Fruit fly (Drosophila melanogaster) whole organism, embryonic: Measurements from ENCODE around the gene CG14442.

Experiments
- Abd-B ChIP-seq: fragments of 200-800 bp; sonication (Bioruptor generic); optimal IDR thresholded peaks from 2 replicates; lab custom pipeline; 2018; ENCODE audit warnings: missing biosample characterization, mild to moderate bottlenecking, missing genetic modification characterization, moderate library complexity
- Adf1 ChIP-seq: fragments of 200-800 bp; sonication (Bioruptor generic); IDR thresholded peaks from 2 replicates; pipeline ENCODE4 v1.3.6; 2022; ENCODE audit warnings: missing biosample characterization, missing genetic modification characterization
- CG10209 ChIP-seq: fragments of 200-800 bp; sonication (Bioruptor generic); optimal IDR thresholded peaks from 3 replicates; lab custom pipeline; 2017; ENCODE audit warnings: missing biosample characterization, mild to moderate bottlenecking, missing genetic modification characterization, missing genetic modification reagents
- CG10959 ChIP-seq: fragments of 200-800 bp; sonication (Bioruptor generic); IDR thresholded peaks from 2 replicates; pipeline ENCODE4 v1.3.6; 2022; ENCODE audit warnings: missing biosample characterization, missing genetic modification characterization
- CG11093 ChIP-seq: fragments of 200-800 bp; sonication (Bioruptor generic); IDR thresholded peaks from 3 replicates; pipeline ENCODE4 v1.3.6; 2022; ENCODE audit warnings: missing biosample characterization, missing genetic modification characterization
- CG12104 ChIP-seq: fragments of 200-800 bp; sonication (Bioruptor generic); optimal IDR thresholded peaks from 3 replicates; lab custom pipeline; 2016; ENCODE audit warnings: missing biosample characterization, missing genetic modification characterization
- CG15269 ChIP-seq: fragments of 200-800 bp; sonication (Bioruptor generic); optimal IDR thresholded peaks from 2 replicates; lab custom pipeline; 2018; ENCODE audit warnings: missing biosample characterization, mild to moderate bottlenecking, missing genetic modification characterization, moderate library complexity
- CG17186 ChIP-seq: fragments of 200-800 bp; sonication (Bioruptor generic); optimal IDR thresholded peaks from 3 replicates; lab custom pipeline; 2017; ENCODE audit warnings: missing biosample characterization, missing genetic modification reagents, missing genetic modification characterization
- CG1792 ChIP-seq: fragments of 200-800 bp; sonication (Bioruptor generic); optimal IDR thresholded peaks from 2 replicates; lab custom pipeline; 2016; ENCODE audit warnings: missing biosample characterization, missing genetic modification characterization
- CG2129 ChIP-seq: fragments of 200-800 bp; sonication (Bioruptor generic); IDR thresholded peaks from 2 replicates; pipeline ENCODE4 v1.3.6; 2022; ENCODE audit warnings: missing biosample characterization, missing genetic modification characterization; ENCODE audit not compliant: partially characterized antibody
- CG30020 ChIP-seq: fragments of 200-800 bp; optimal IDR thresholded peaks from 2 replicates; lab custom pipeline; 2019; ENCODE audit warnings: missing biosample characterization, mild to moderate bottlenecking, missing genetic modification characterization, moderate library complexity
- CG31388 ChIP-seq: fragments of 200-800 bp; sonication (Bioruptor generic); optimal IDR thresholded peaks from 2 replicates; lab custom pipeline; 2016; ENCODE audit warnings: missing biosample characterization, missing genetic modification characterization
- CG4328 ChIP-seq: fragments of 200-800 bp; sonication (Bioruptor generic); optimal IDR thresholded peaks from 3 replicates; lab custom pipeline; 2017; ENCODE audit warnings: missing biosample characterization, missing genetic modification reagents, missing genetic modification characterization
- CG7839 ChIP-seq: fragments of 200-800 bp; sonication (Bioruptor generic); optimal IDR thresholded peaks from 3 replicates; lab custom pipeline; 2018; ENCODE audit warnings: missing biosample characterization, mild to moderate bottlenecking, missing genetic modification characterization, moderate library complexity
- CG8089 ChIP-seq: fragments of 200-800 bp; sonication (Bioruptor generic); optimal IDR thresholded peaks from 3 replicates; lab custom pipeline; 2016; ENCODE audit warnings: missing biosample characterization, missing genetic modification characterization
- CG9437 ChIP-seq: fragments of 200-800 bp; sonication (Bioruptor generic); optimal IDR thresholded peaks from 2 replicates; lab custom pipeline; 2018; ENCODE audit warnings: missing biosample characterization, mild to moderate bottlenecking, missing genetic modification characterization
- Camta ChIP-seq: fragments of 200-800 bp; sonication (Bioruptor generic); optimal IDR thresholded peaks from 2 replicates; lab custom pipeline; 2016; ENCODE audit warnings: missing biosample characterization, missing genetic modification characterization
- Deaf1 ChIP-seq: fragments of 200-800 bp; optimal IDR thresholded peaks from 3 replicates; lab custom pipeline; 2019; ENCODE audit warnings: missing biosample characterization, mild to moderate bottlenecking, missing genetic modification characterization, moderate library complexity
- Doc2 ChIP-seq: fragments of 200-800 bp; sonication (Bioruptor generic); IDR thresholded peaks from 2 replicates; pipeline ENCODE4 v1.3.6; 2022; ENCODE audit warnings: missing biosample characterization, missing genetic modification characterization
- Drgx ChIP-seq: fragments of 200-800 bp; sonication (Bioruptor generic); IDR thresholded peaks from 2 replicates; pipeline ENCODE4 v1.3.6; 2022; ENCODE audit warnings: missing biosample characterization, missing genetic modification characterization
- Ets65A ChIP-seq: fragments of 200-800 bp; sonication (Bioruptor generic); peaks from one replicate; lab custom pipeline; 2016; ENCODE audit warnings: missing biosample characterization, missing genetic modification characterization
- Hsf ChIP-seq: fragments of 200-800 bp; sonication (Bioruptor generic); optimal IDR thresholded peaks from 3 replicates; lab custom pipeline; 2016; ENCODE audit warnings: missing biosample characterization, missing genetic modification characterization
- Lpt ChIP-seq: fragments of >200 bp; optimal IDR thresholded peaks from 2 replicates; lab custom pipeline; 2018; ENCODE audit warnings: missing biosample characterization, missing genetic modification characterization
- NFAT ChIP-seq: fragments of 200-800 bp; sonication (Bioruptor generic); IDR thresholded peaks from 2 replicates; pipeline ENCODE4 v1.3.6; 2022; ENCODE audit warnings: missing biosample characterization, missing genetic modification characterization
- PHDP ChIP-seq: fragments of 200-800 bp; sonication (Bioruptor generic); optimal IDR thresholded peaks from 3 replicates; lab custom pipeline; 2018; ENCODE audit warnings: missing biosample characterization, mild to moderate bottlenecking, missing genetic modification characterization, moderate library complexity
- Pdp1 ChIP-seq, 2 experiments: fragments of 200-800 bp; sonication (Bioruptor generic); optimal IDR thresholded peaks; 3 replicates each; lab custom pipeline; 2016; ENCODE audit warnings: missing biosample characterization in 2 of 2, missing genetic modification characterization in 2 of 2, mild to moderate bottlenecking in 1 of 2, moderate library complexity in 1 of 2
- Sin3A ChIP-seq: fragments of >200 bp; optimal IDR thresholded peaks from 2 replicates; lab custom pipeline; 2018
- Trl ChIP-seq, 3 experiments: fragments of >200 bp in 2 of 3; fragments of 200-800 bp in 1 of 3; sonication (Bioruptor generic) in 1 of 3; optimal IDR thresholded peaks; 2 replicates in 1 of 3; 3 replicates in 2 of 3; lab custom pipeline; 2016 to 2017; ENCODE audit warnings: missing biosample characterization in 1 of 3, missing genetic modification characterization in 1 of 3
- Usf ChIP-seq: fragments of 200-800 bp; sonication (Bioruptor generic); optimal IDR thresholded peaks from 2 replicates; lab custom pipeline; 2017; ENCODE audit warnings: missing genotype, missing biosample characterization, missing genetic modification characterization
- amos ChIP-seq: fragments of 200-800 bp; sonication (Bioruptor generic); IDR thresholded peaks from 2 replicates; pipeline ENCODE4 v1.3.6; 2022; ENCODE audit warnings: missing biosample characterization, missing genetic modification characterization; ENCODE audit not compliant: partially characterized antibody
- bowl ChIP-seq: fragments of 200-800 bp; sonication (Bioruptor generic); IDR thresholded peaks from 2 replicates; pipeline ENCODE4 v1.3.6; 2022; ENCODE audit warnings: missing biosample characterization, missing genetic modification characterization
- bsh ChIP-seq, 2 experiments: fragments of 200-800 bp; sonication (Bioruptor generic); optimal IDR thresholded peaks; 2 replicates each; lab custom pipeline; 2017 to 2018; ENCODE audit warnings: mild to moderate bottlenecking in 2 of 2, missing biosample characterization in 2 of 2, missing genetic modification characterization in 2 of 2, moderate library complexity in 1 of 2
- chinmo ChIP-seq: fragments of 200-800 bp; sonication (Bioruptor generic); IDR thresholded peaks from 4 replicates; pipeline ENCODE4 v1.3.6; 2022; ENCODE audit warnings: missing biosample characterization, missing genetic modification characterization; ENCODE audit not compliant: partially characterized antibody
- cwo ChIP-seq: fragments of 200-800 bp; sonication (Bioruptor generic); optimal IDR thresholded peaks from 3 replicates; lab custom pipeline; 2017; ENCODE audit warnings: missing biosample characterization, missing genetic modification characterization, mild to moderate bottlenecking, moderate library complexity, missing genetic modification reagents
- gem ChIP-seq: fragments of 200-800 bp; sonication (Bioruptor generic); optimal IDR thresholded peaks from 2 replicates; lab custom pipeline; 2019; ENCODE audit warnings: missing biosample characterization, mild to moderate bottlenecking, missing genetic modification characterization, moderate library complexity
- ham ChIP-seq: fragments of 200-800 bp; sonication (Bioruptor generic); IDR thresholded peaks from 2 replicates; pipeline ENCODE4 v1.3.6; 2022; ENCODE audit warnings: missing biosample characterization, missing genetic modification characterization
- knrl ChIP-seq: fragments of 200-800 bp; sonication (Bioruptor generic); IDR thresholded peaks from 3 replicates; pipeline ENCODE4 v1.3.6; 2022; ENCODE audit warnings: missing biosample characterization, missing genetic modification characterization; ENCODE audit not compliant: partially characterized antibody
- nom ChIP-seq: fragments of 200-800 bp; sonication (Bioruptor generic); optimal IDR thresholded peaks from 2 replicates; lab custom pipeline; 2017; ENCODE audit warnings: missing biosample characterization, missing genetic modification characterization, mild to moderate bottlenecking, moderate library complexity, missing genetic modification reagents
- odd ChIP-seq: fragments of 200-800 bp; sonication (Bioruptor generic); optimal IDR thresholded peaks from 2 replicates; lab custom pipeline; 2017; ENCODE audit warnings: missing biosample characterization, mild to moderate bottlenecking, missing genetic modification characterization
- otp ChIP-seq: fragments of 200-800 bp; sonication (Bioruptor generic); IDR thresholded peaks from 3 replicates; pipeline ENCODE4, ENCODE4 v1.3.6; 2022; ENCODE audit warnings: missing biosample characterization, missing genetic modification characterization
- ranshi ChIP-seq: fragments of 200-800 bp; sonication (Bioruptor generic); IDR thresholded peaks from 2 replicates; pipeline ENCODE4 v1.3.6; 2022; ENCODE audit warnings: missing biosample characterization, missing genetic modification characterization
- rib ChIP-seq: fragments of 200-800 bp; sonication (Bioruptor generic); IDR thresholded peaks from 2 replicates; pipeline ENCODE4 v1.3.6; 2022; ENCODE audit warnings: missing biosample characterization, missing genetic modification characterization
- salm ChIP-seq: fragments of 200-800 bp; sonication (Bioruptor generic); optimal IDR thresholded peaks from 2 replicates; lab custom pipeline; 2018; ENCODE audit warnings: missing biosample characterization, mild to moderate bottlenecking, missing genetic modification characterization
- stwl ChIP-seq: fragments of 200-800 bp; sonication (Bioruptor generic); optimal IDR thresholded peaks from 3 replicates; lab custom pipeline; 2018; ENCODE audit warnings: missing biosample characterization, mild to moderate bottlenecking, missing genetic modification characterization, moderate library complexity
- vfl ChIP-seq: fragments of 200-800 bp; sonication (Bioruptor generic); optimal IDR thresholded peaks from 2 replicates; lab custom pipeline; 2016; ENCODE audit warnings: missing biosample characterization, missing genetic modification characterization

The CG14442 gene

dm6 chrX:6708580-6709199 is 13.9 kb upstream of the CG14442 start (continued):
- TF ChIP-seq stwl (no peak), gem (tag; lab: Kevin White, UChicago) (no peak), vfl (GFP tag; lab: Kevin White, UChicago) (no peak), CG10959 (no peak), odd (GFP tag; lab: Kevin White, UChicago) (no peak), Adf1 (GFP tag; lab: Robert Waterston, UW) (no peak), rib (no peak)

dm6 chrX:6708138-6708537 is 13.3 kb upstream of the CG14442 start:
- TF ChIP-seq Usf (GFP tag; lab: Kevin White, UChicago) = no peak
- TF ChIP-seq Drgx (GFP tag; lab: Robert Waterston, UW) = peak; percentile 56
- peak; percentile 87 for TF ChIP-seq nom (GFP tag; lab: Kevin White, UChicago)
- peak in 1 of 2 experiments; percentile 73 for TF ChIP-seq bsh (GFP tag; optimal IDR thresholded peaks at IDR 0.05; lab: Kevin White, UChicago)
- TF ChIP-seq Trl (optimal IDR thresholded peaks at IDR 0.05; lab: Kevin White, UChicago) = peak in 1 of 2 experiments; percentile 8
- no peak for TF ChIP-seq Trl (GFP tag; optimal IDR thresholded peaks at IDR 0.05; lab: Kevin White, UChicago)
- TF ChIP-seq CG8089 (GFP tag; lab: Kevin White, UChicago) = no peak

dm6 chrX:6706570-6707306 is 11.9 kb upstream of the CG14442 start:
- TF ChIP-seq Camta (GFP tag; lab: Kevin White, UChicago) (no peak), CG9437 (no peak), cwo (GFP tag; lab: Kevin White, UChicago) (no peak), CG1792 (GFP tag; lab: Kevin White, UChicago) (no peak), CG31388 (no peak), Ets65A (GFP tag; lab: Kevin White, UChicago) (no peak), PHDP (tag; lab: Kevin White, UChicago) (no peak), CG7839 (no peak), CG4328 (GFP tag; lab: Kevin White, UChicago) (no peak), knrl (no peak), Sin3A (lab: Kevin White, UChicago) (no peak), CG15269 (tag; lab: Kevin White, UChicago) (no peak), CG11093 (GFP tag; lab: Robert Waterston, UW) (no peak), gem (tag; lab: Kevin White, UChicago) (no peak), chinmo (GFP tag; lab: Robert Waterston, UW) (0 out of 4 replicates have a peak, but pooled peaks have one; percentile 49), Hsf (GFP tag; lab: Kevin White, UChicago) (no peak), CG10209 (GFP tag; lab: Kevin White, UChicago) (no peak), bowl (no peak), Pdp1 (GFP tag; optimal IDR thresholded peaks at IDR 0.05; lab: Kevin White, UChicago) (peak in 1 of 2 experiments; percentile 14), Lpt (GFP tag; lab: Kevin White, UChicago) (no peak), NFAT (GFP tag; lab: Robert Waterston, UW) (0 out of 2 replicates have a peak, but pooled peaks have one; percentile 12), CG2129 (no peak), ranshi (GFP tag; lab: Robert Waterston, UW) (no peak), ham (GFP tag; lab: Robert Waterston, UW) (no peak), CG30020 (tag; lab: Kevin White, UChicago) (no peak), CG17186 (GFP tag; lab: Kevin White, UChicago) (no peak), salm (tag; lab: Kevin White, UChicago) (no peak), amos (GFP tag; lab: Robert Waterston, UW) (no peak), Deaf1 (peak; percentile 89), Abd-B (GFP tag; lab: Kevin White, UChicago) (no peak), CG12104 (GFP tag; lab: Kevin White, UChicago) (no peak), otp (GFP tag; lab: Robert Waterston, UW) (no peak), Doc2 (no peak)
